Worm (Caenorhabditis elegans) whole organism, late embryonic: Measurements from ENCODE around the gene ubc-13.

Source experiments
- ceh-9 ChIP-seq: sonication (generic microtip); optimal IDR thresholded peaks from 2 replicates; lab custom pipeline; 2016; ENCODE audit warnings: mild to moderate bottlenecking, missing genetic modification characterization, inconsistent platforms, missing compliant biosample characterization
- ets-4 ChIP-seq: sonication (generic microtip); optimal IDR thresholded peaks from 2 replicates; lab custom pipeline; 2016; ENCODE audit warnings: missing genetic modification characterization, missing compliant biosample characterization
- fkh-6 ChIP-seq: sonication (generic microtip); optimal IDR thresholded peaks from 2 replicates; lab custom pipeline; 2016; ENCODE audit warnings: missing genetic modification characterization, missing compliant biosample characterization
- gmeb-2 ChIP-seq: sonication (generic microtip); optimal IDR thresholded peaks from 2 replicates; lab custom pipeline; 2016; ENCODE audit warnings: missing genetic modification characterization, inconsistent platforms, missing compliant biosample characterization
- nhr-11 ChIP-seq: fragments of 150-350 bp; optimal IDR thresholded peaks from 2 replicates; lab custom pipeline; 2014; ENCODE audit warnings: missing biosample characterization, missing genetic modification characterization
- odd-2 ChIP-seq: sonication (generic microtip); optimal IDR thresholded peaks from 2 replicates; lab custom pipeline; 2017; ENCODE audit warnings: antibody characterized with exemption, mild to moderate bottlenecking, missing genetic modification characterization, missing compliant biosample characterization
- pag-3 ChIP-seq: sonication (generic microtip); optimal IDR thresholded peaks from 2 replicates; lab custom pipeline; 2016; ENCODE audit warnings: missing compliant biosample characterization, missing genetic modification characterization, borderline replicate concordance
- pha-4 ChIP-seq: fragments of 150-350 bp; optimal IDR thresholded peaks from 2 replicates; lab custom pipeline; 2018; ENCODE audit warnings: missing biosample characterization, missing genetic modification reagents, missing genetic modification characterization
- pqm-1 ChIP-seq: sonication (generic microtip); optimal IDR thresholded peaks from 2 replicates; lab custom pipeline; 2016; ENCODE audit warnings: missing genetic modification characterization, missing compliant biosample characterization
- ref-2 ChIP-seq: sonication (generic microtip); optimal IDR thresholded peaks from 2 replicates; lab custom pipeline; 2016; ENCODE audit warnings: missing genetic modification characterization, missing compliant biosample characterization
- rnt-1 ChIP-seq: sonication (generic microtip); optimal IDR thresholded peaks from 2 replicates; lab custom pipeline; 2016; ENCODE audit warnings: missing genetic modification characterization, missing compliant biosample characterization
- sdc-2 ChIP-seq: sonication (generic microtip); optimal IDR thresholded peaks from 2 replicates; lab custom pipeline; 2016; ENCODE audit warnings: missing genotype, missing genetic modification characterization, missing compliant biosample characterization

- TF ChIP-seq rnt-1 (tag; lab: Kevin White, UChicago) (no peak), ets-4 (no peak), pqm-1 (tag; lab: Kevin White, UChicago) (no peak), ref-2 (tag; lab: Kevin White, UChicago) (no peak), nhr-11 (tag; lab: Kevin White, UChicago) (no peak), pag-3 (tag; lab: Kevin White, UChicago) (no peak), fkh-6 (tag; lab: Kevin White, UChicago) (no peak), pha-4 (tag; lab: Kevin White, UChicago) (no peak), odd-2 (no peak), gmeb-2 (tag; lab: Kevin White, UChicago) (no peak), sdc-2 (tag; lab: Kevin White, UChicago) (no peak), ceh-9 (tag; lab: Kevin White, UChicago) (no peak)
Measured at ce11 chrIV:2928409-2928808, 2.9 kb upstream of the ubc-13 start, which contains the start of gene manf-1.
